Worm (Caenorhabditis elegans): Measurements from ENCODE around the gene ooc-5.

ooc-5 gene

DNA sequence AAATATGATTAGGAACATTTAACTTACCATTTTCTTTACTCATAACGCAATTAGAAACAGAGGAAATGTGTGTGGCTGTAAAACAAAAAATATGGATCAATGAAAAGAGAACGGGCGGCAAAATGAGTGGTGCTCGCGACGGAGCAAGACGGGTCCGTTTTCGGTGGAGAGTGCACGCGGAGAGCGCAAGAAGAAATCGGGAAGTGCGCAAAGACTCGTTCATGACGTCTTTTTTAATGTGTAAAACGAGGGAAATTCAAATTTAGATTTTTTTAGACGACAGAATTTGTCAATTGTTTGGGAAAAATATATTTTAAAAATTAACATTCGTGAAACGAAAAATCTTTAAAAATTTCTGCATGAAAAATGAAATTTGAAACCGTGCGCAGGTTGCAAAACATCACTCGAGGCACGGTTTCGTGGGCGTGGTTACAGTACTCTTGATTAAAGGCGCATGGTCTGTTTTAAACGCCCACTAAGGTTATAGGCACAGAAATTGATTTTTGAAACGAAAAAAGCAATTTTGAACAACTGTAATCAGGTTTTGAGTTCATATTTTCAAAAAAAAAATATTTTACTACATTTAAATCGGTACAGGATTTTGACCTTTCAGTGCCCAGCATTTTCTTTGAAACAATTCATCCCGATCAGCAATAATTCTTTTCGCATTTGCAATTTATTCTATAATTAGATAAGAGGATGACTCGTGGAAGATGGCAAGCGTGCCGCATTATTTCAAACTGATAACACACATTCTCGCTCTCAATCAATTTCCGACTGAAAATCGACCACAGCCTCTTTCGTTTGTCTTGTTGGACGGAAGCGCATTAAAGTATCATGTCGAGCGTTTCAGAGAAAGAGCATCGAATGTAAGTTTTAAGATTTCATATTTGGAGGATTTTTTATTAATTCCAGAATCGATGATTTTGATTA lies 23.4 kb upstream of the ooc-5 start, which contains the start of the genes szy-20 and C18E9.5 (continued):
- TF ChIP-seq lin-38 (GFP tag; IDR thresholded peaks at IDR 0.05), result peak; percentile 75
- TF ChIP-seq ctbp-1 (GFP tag; IDR thresholded peaks at IDR 0.05), result peak; percentile 52; the same call in 1 of the 2 replicates
- no peak for TF ChIP-seq nhr-10 (tag; optimal IDR thresholded peaks at IDR 0.05)
- TF ChIP-seq rbr-2 (tag; optimal IDR thresholded peaks at IDR 0.05), result peak; percentile 84
- peak; percentile 89 for TF ChIP-seq pqm-1 (tag; optimal IDR thresholded peaks at IDR 0.05)
- TF ChIP-seq T20F7.1 (GFP tag; optimal IDR thresholded peaks at IDR 0.05), result peak; percentile 87
- TF ChIP-seq nhr-48 (tag; optimal IDR thresholded peaks at IDR 0.05), result peak; percentile 14
- TF ChIP-seq unc-130 (GFP tag; optimal IDR thresholded peaks at IDR 0.05), result peak; percentile 55
- peak; percentile 61; the same call in 1 of the 2 replicates for TF ChIP-seq T26A8.4 (GFP tag; IDR thresholded peaks at IDR 0.05)
- TF ChIP-seq mep-1 (tag; optimal IDR thresholded peaks at IDR 0.05), result peak; percentile 82

- TF ChIP-seq T20F7.1 (GFP tag; optimal IDR thresholded peaks at IDR 0.05) (peak; percentile 94), dpl-1 (GFP tag; optimal IDR thresholded peaks at IDR 0.05) (peak; percentile 44), tra-1 (GFP tag; IDR thresholded peaks at IDR 0.05) (no peak)
These were observed 19.4 kb upstream of the ooc-5 start, which contains the start of gene tomm-40 for ce11 chrII:8973516-8974043. Gene tomm-40, minus strand, starts transcription at chrII:8973566.

DNA sequence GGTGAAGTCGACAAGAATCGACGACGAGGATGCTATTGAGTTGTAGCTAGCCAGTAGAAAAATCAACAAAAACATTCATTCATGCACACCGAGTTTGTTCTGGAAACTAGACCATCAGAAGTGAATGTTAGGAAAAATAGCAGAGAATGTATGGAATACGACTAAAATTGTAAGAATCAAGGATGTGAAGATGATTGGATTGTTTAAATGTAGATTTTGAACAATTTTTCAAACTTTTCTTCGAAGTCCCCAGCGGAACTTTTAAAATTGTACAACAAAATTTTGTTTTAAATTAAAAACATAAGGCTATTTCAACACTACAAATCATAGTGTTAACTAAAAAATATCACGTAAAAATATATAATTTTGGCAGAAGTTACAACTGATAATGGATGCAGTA lies 10.3 kb upstream of the ooc-5 start, which contains the start of gene C18E9.7:
C18E9.7 (minus strand) TSS at position 101 of the 400 bp plus-strand sequence.
- TF ChIP-seq D1046.2 (GFP tag; IDR thresholded peaks at IDR 0.05) (no peak), hlh-11 (tag; optimal IDR thresholded peaks at IDR 0.05) (no peak), lin-29 (GFP tag; IDR thresholded peaks at IDR 0.05) (no peak), F49E8.2 (tag; optimal IDR thresholded peaks at IDR 0.05; ENCODE audit: borderline replicate concordance) (no peak), nhr-10 (tag; optimal IDR thresholded peaks at IDR 0.05) (no peak), lin-39 (tag; optimal IDR thresholded peaks at IDR 0.05) (no peak), zip-11 (GFP tag; IDR thresholded peaks at IDR 0.05) (no peak), mes-2 (tag; optimal IDR thresholded peaks at IDR 0.05; ENCODE audit: poor library complexity, severe bottlenecking) (no peak), ceh-62 (tag; optimal IDR thresholded peaks at IDR 0.05) (no peak), ZK546.5 (tag; optimal IDR thresholded peaks at IDR 0.05) (no peak), nhr-11 (tag; optimal IDR thresholded peaks at IDR 0.05) (no peak), saeg-2 (GFP tag; IDR thresholded peaks at IDR 0.05) (no peak), ceh-44 (GFP tag; IDR thresholded peaks at IDR 0.05) (no peak), jun-1 (tag; optimal IDR thresholded peaks at IDR 0.05) (no peak)

- TF ChIP-seq nhr-102 (tag; optimal IDR thresholded peaks at IDR 0.05) (peak; percentile 21), mdl-1 (tag; optimal IDR thresholded peaks at IDR 0.05) (no peak), aha-1 (tag) (peak; percentile 79)
These were observed 5.0 kb upstream of the ooc-5 start, which contains the start of gene C18E9.8 for ce11 chrII:8987962-8988361. Gene C18E9.8, minus strand, starts transcription at chrII:8988062.

DNA sequence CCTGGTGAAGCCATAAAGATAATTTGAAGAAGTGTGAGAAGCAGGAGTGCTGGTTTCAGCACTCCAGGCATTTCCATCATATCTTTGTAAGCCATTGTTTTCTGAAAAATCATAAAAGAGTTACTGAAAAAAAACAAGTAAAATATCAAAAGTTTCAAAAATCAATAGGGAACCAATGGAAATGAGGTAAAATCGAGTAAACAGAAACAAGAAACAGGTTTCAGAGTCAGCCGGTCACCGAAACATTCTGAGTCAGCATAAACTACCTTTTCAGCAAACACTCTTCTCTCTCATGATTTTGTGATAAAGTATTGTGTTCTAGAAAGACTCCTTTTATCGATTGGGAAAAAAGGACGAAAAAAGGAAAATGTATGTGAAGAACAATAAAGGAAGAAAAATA lies 3.5 kb upstream of the ooc-5 start, which contains the start of gene C18E9.9:
C18E9.9 (minus strand) TSS at position 101 of the 400 bp plus-strand sequence.
- TF ChIP-seq dve-1 (tag; optimal IDR thresholded peaks at IDR 0.05; ENCODE audit: insufficient read depth) (peak; percentile 17), nhr-28 (tag; optimal IDR thresholded peaks at IDR 0.05) (peak; percentile 3), Y105C5A.15 (GFP tag; IDR thresholded peaks at IDR 0.05) (no peak), egl-27 (tag; optimal IDR thresholded peaks at IDR 0.05) (no peak), daf-12 (tag; optimal IDR thresholded peaks at IDR 0.05) (no peak), pqm-1 (tag; optimal IDR thresholded peaks at IDR 0.05) (no peak), set-16 (GFP tag; IDR thresholded peaks at IDR 0.05) (no peak), nhr-77 (tag; optimal IDR thresholded peaks at IDR 0.05) (peak; percentile 0), daf-16 (GFP tag; optimal IDR thresholded peaks at IDR 0.05) (no peak), daf-16 (tag; optimal IDR thresholded peaks at IDR 0.05) (peak; percentile 38), hlh-11 (tag; optimal IDR thresholded peaks at IDR 0.05) (peak; percentile 20)
